Fruit fly (Drosophila melanogaster) whole organism, wandering third instar larva: Measurements from ENCODE around the gene CG31294.

Experiments used
- br ChIP-seq: fragments of 200-800 bp; sonication (Bioruptor generic); optimal IDR thresholded peaks from 2 replicates; lab custom pipeline; 2016; ENCODE audit warnings: missing biosample characterization, missing genetic modification characterization
- pan ChIP-seq: fragments of >200 bp; optimal IDR thresholded peaks from 2 replicates; lab custom pipeline; 2017

DNA sequence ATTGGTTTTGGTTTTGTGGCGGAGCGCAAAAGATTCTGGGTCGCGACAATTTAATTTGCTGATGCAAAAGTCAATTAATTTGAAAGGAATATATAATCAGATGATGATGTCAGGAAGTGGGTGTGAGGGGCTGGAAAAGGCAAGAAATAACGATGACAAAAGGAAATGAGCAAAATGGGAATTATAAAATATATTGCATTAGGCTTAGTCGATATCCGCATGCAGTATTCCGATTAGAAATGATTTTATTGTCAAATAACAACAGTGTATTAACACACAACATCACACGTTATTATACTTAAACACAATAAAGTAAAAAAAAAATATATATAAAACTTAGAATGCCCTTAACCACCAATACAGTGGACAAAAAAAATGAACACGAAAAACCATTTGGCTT, 15.1 kb upstream of the CG31294 start, which contains the start of gene CG34274:
- TF ChIP-seq br (GFP tag; lab: Kevin White, UChicago) (no peak), pan (lab: Kevin White, UChicago) (no peak)
